Worm (Caenorhabditis elegans) whole organism, young adult: ENCODE results near the gene amt-4.

Source experiments
- B0019.2 ChIP-seq: fragments of 200-800 bp; sonication (Bioruptor generic); conservative IDR thresholded peaks from 2 replicates; pipeline ENCODE4 v1.3.6; 2022; ENCODE audit warnings: missing genetic modification reagents, missing genetic modification characterization, missing compliant biosample characterization
- C17E4.6 ChIP-seq: fragments of 200-800 bp; sonication (Bioruptor generic); IDR thresholded peaks from 2 replicates; pipeline ENCODE4 v1.3.6; 2022; ENCODE audit warnings: missing genetic modification reagents, missing genetic modification characterization, missing compliant biosample characterization
- F57C9.4 ChIP-seq: sonication (generic microtip); optimal IDR thresholded peaks from 2 replicates; lab custom pipeline; 2017; ENCODE audit warnings: mild to moderate bottlenecking, missing genetic modification characterization, missing compliant biosample characterization
- K11D2.4 ChIP-seq: fragments of 200-800 bp; sonication (Bioruptor generic); IDR thresholded peaks from 2 replicates; pipeline ENCODE4 v1.3.6; 2022; ENCODE audit warnings: missing genetic modification reagents, missing genetic modification characterization, missing compliant biosample characterization
- akir-1 ChIP-seq: fragments of 200-800 bp; sonication (Bioruptor generic); optimal IDR thresholded peaks from 2 replicates; lab custom pipeline; 2018; ENCODE audit warnings: mild to moderate bottlenecking, missing genetic modification characterization, moderate library complexity, missing compliant biosample characterization
- aptf-2 ChIP-seq: fragments of 200-800 bp; sonication (Bioruptor generic); conservative IDR thresholded peaks from 2 replicates; pipeline ENCODE4 v1.3.6; 2022; ENCODE audit warnings: missing genetic modification reagents, missing genetic modification characterization, missing compliant biosample characterization
- atf-7 ChIP-seq: sonication (generic microtip); optimal IDR thresholded peaks from 2 replicates; lab custom pipeline; 2017; ENCODE audit warnings: mild to moderate bottlenecking, missing genetic modification characterization, missing compliant biosample characterization
- athp-1 ChIP-seq: sonication (generic microtip); optimal IDR thresholded peaks from 2 replicates; lab custom pipeline; 2017; ENCODE audit warnings: mild to moderate bottlenecking, missing genetic modification characterization, missing compliant biosample characterization
- cebp-1 ChIP-seq, 2 experiments: fragments of 200-800 bp in 1 of 2; sonication (Bioruptor generic) in 1 of 2; sonication (generic microtip) in 1 of 2; IDR thresholded peaks in 1 of 2; optimal IDR thresholded peaks in 1 of 2; 2 replicates each; pipeline versions ENCODE4 v1.3.6 to Lab custom; 2017 to 2022; ENCODE audit warnings: missing compliant biosample characterization in 2 of 2, missing genetic modification characterization in 2 of 2, mild to moderate bottlenecking in 1 of 2, missing genetic modification reagents in 1 of 2, moderate library complexity in 1 of 2
- cebp-2 ChIP-seq: fragments of 200-800 bp; sonication (Bioruptor generic); IDR thresholded peaks from 2 replicates; pipeline ENCODE4 v1.3.6; 2022; ENCODE audit warnings: missing genetic modification characterization, missing compliant biosample characterization
- ceh-40 ChIP-seq: fragments of 200-800 bp; sonication (Bioruptor generic); IDR thresholded peaks from 2 replicates; pipeline ENCODE4 v1.3.6; 2022; ENCODE audit warnings: missing genetic modification characterization, missing compliant biosample characterization
- ceh-79 ChIP-seq: sonication (generic microtip); optimal IDR thresholded peaks from 2 replicates; lab custom pipeline; 2017; ENCODE audit warnings: mild to moderate bottlenecking, missing genetic modification characterization, missing compliant biosample characterization
- die-1 ChIP-seq: sonication (generic microtip); optimal IDR thresholded peaks from 2 replicates; lab custom pipeline; 2016; ENCODE audit warnings: missing genotype, mild to moderate bottlenecking, missing genetic modification characterization, missing compliant biosample characterization
- dox-1 ChIP-seq: fragments of 200-800 bp; sonication (Bioruptor generic); IDR thresholded peaks from 2 replicates; pipeline ENCODE4 v1.3.6; 2022; ENCODE audit warnings: missing genetic modification reagents, missing genetic modification characterization, missing compliant biosample characterization
- dpff-1 ChIP-seq: sonication (generic microtip); optimal IDR thresholded peaks from 2 replicates; lab custom pipeline; 2017; ENCODE audit warnings: mild to moderate bottlenecking, missing genetic modification characterization, missing compliant biosample characterization
- egl-44 ChIP-seq: fragments of 200-800 bp; sonication (Bioruptor generic); IDR thresholded peaks from 2 replicates; pipeline ENCODE4 v1.3.6; 2022; ENCODE audit warnings: missing genetic modification reagents, missing genetic modification characterization, missing compliant biosample characterization
- ekl-4 ChIP-seq: fragments of 200-800 bp; sonication (Bioruptor generic); IDR thresholded peaks from 2 replicates; pipeline ENCODE4 v1.3.6; 2022; ENCODE audit warnings: missing genetic modification reagents, missing genetic modification characterization, missing compliant biosample characterization
- fkh-3 ChIP-seq: sonication (generic microtip); optimal IDR thresholded peaks from 2 replicates; lab custom pipeline; 2016; ENCODE audit warnings: mild to moderate bottlenecking, missing genetic modification characterization, missing compliant biosample characterization
- him-1 ChIP-seq: sonication (generic microtip); optimal IDR thresholded peaks from 2 replicates; lab custom pipeline; 2016; ENCODE audit warnings: missing genotype, missing genetic modification reagents, missing genetic modification characterization, missing compliant biosample characterization
- hlh-12 ChIP-seq: sonication (generic microtip); optimal IDR thresholded peaks from 2 replicates; lab custom pipeline; 2016; ENCODE audit warnings: missing genetic modification characterization, missing compliant biosample characterization
- hsf-1 ChIP-seq: fragments of 200-800 bp; sonication (Bioruptor generic); IDR thresholded peaks from 2 replicates; pipeline ENCODE4 v1.3.6; 2022; ENCODE audit warnings: missing genetic modification reagents, missing genetic modification characterization, missing compliant biosample characterization
- let-607 ChIP-seq, 2 experiments: fragments of 200-800 bp in 1 of 2; sonication (Bioruptor generic) in 1 of 2; sonication (generic microtip) in 1 of 2; optimal IDR thresholded peaks; 2 replicates each; lab custom pipeline; 2016 to 2018; ENCODE audit warnings: mild to moderate bottlenecking in 2 of 2, missing compliant biosample characterization in 2 of 2, missing genetic modification characterization in 2 of 2, moderate library complexity in 2 of 2, missing genotype in 1 of 2
- lsy-27 ChIP-seq: sonication (generic microtip); optimal IDR thresholded peaks from 2 replicates; lab custom pipeline; 2017; ENCODE audit warnings: missing genetic modification characterization, mild to moderate bottlenecking, missing compliant biosample characterization, antibody characterized with exemption, missing genotype, borderline replicate concordance; ENCODE audit not compliant: insufficient read depth
- madf-10 ChIP-seq: sonication (generic microtip); optimal IDR thresholded peaks from 2 replicates; lab custom pipeline; 2016; ENCODE audit warnings: mild to moderate bottlenecking, missing genetic modification characterization, missing compliant biosample characterization
- madf-3 ChIP-seq: fragments of 200-800 bp; sonication (Bioruptor generic); IDR thresholded peaks from 2 replicates; pipeline ENCODE4 v1.3.6; 2022; ENCODE audit warnings: missing genetic modification reagents, missing genetic modification characterization, missing compliant biosample characterization
- mel-28 ChIP-seq: sonication (generic microtip); optimal IDR thresholded peaks from 2 replicates; lab custom pipeline; 2016; ENCODE audit warnings: borderline replicate concordance, mild to moderate bottlenecking, missing genetic modification characterization, missing compliant biosample characterization
- mxl-1 ChIP-seq: sonication (generic microtip); optimal IDR thresholded peaks from 2 replicates; lab custom pipeline; 2016; ENCODE audit warnings: missing genetic modification characterization, missing compliant biosample characterization
- nhr-120 ChIP-seq: fragments of 200-800 bp; sonication (Bioruptor generic); IDR thresholded peaks from 2 replicates; pipeline ENCODE4 v1.3.6; 2022; ENCODE audit warnings: missing genetic modification characterization, missing compliant biosample characterization
- nhr-27 ChIP-seq: fragments of 200-800 bp; sonication (Bioruptor generic); optimal IDR thresholded peaks from 2 replicates; lab custom pipeline; 2018; ENCODE audit warnings: mild to moderate bottlenecking, missing genetic modification characterization, moderate library complexity, missing compliant biosample characterization
- nhr-80 ChIP-seq: sonication (generic microtip); optimal IDR thresholded peaks from 2 replicates; lab custom pipeline; 2016; ENCODE audit warnings: missing genetic modification characterization, missing compliant biosample characterization
- rcor-1 ChIP-seq: fragments of 200-800 bp; sonication (Bioruptor generic); IDR thresholded peaks from 2 replicates; pipeline ENCODE4 v1.3.6; 2022; ENCODE audit warnings: missing genetic modification reagents, missing genetic modification characterization, missing compliant biosample characterization
- repo-1 ChIP-seq: sonication (generic microtip); optimal IDR thresholded peaks from 2 replicates; lab custom pipeline; 2017; ENCODE audit warnings: mild to moderate bottlenecking, missing genetic modification characterization, missing compliant biosample characterization
- rpc-1 ChIP-seq, 2 experiments: fragments of 150-350 bp in 1 of 2; sonication (generic microtip) in 1 of 2; optimal IDR thresholded peaks; 2 replicates each; lab custom pipeline; 2014 to 2018; ENCODE audit warnings: missing biosample characterization in 1 of 2, missing genetic modification characterization in 1 of 2, missing genetic modification reagents in 1 of 2, missing genotype in 1 of 2
- sptf-2 ChIP-seq: fragments of 200-800 bp; sonication (Bioruptor generic); optimal IDR thresholded peaks from 2 replicates; lab custom pipeline; 2018; ENCODE audit warnings: mild to moderate bottlenecking, missing genetic modification characterization, missing compliant biosample characterization
- tbp1 ChIP-seq: fragments of 200-800 bp; sonication (Bioruptor generic); optimal IDR thresholded peaks from 2 replicates; lab custom pipeline; 2018; ENCODE audit warnings: mild to moderate bottlenecking, missing genetic modification characterization, missing compliant biosample characterization
- tbx-9 ChIP-seq: sonication (generic microtip); optimal IDR thresholded peaks from 2 replicates; lab custom pipeline; 2016; ENCODE audit warnings: borderline replicate concordance, missing genetic modification characterization, inconsistent platforms, missing compliant biosample characterization
- zfh-2 ChIP-seq: fragments of 200-800 bp; sonication (Bioruptor generic); conservative IDR thresholded peaks from 2 replicates; pipeline ENCODE4 v1.3.6; 2022; ENCODE audit warnings: missing genetic modification reagents, missing genetic modification characterization, missing compliant biosample characterization
- ztf-26 ChIP-seq: sonication (generic microtip); optimal IDR thresholded peaks from 2 replicates; lab custom pipeline; 2017; ENCODE audit warnings: missing genetic modification characterization, missing compliant biosample characterization

Gene amt-4

ce11 chrX:4534112-4534511, 31.0 kb upstream of the amt-4 start:
- no peak for TF ChIP-seq egl-44 (GFP tag; lab: Robert Waterston, UW)
- TF ChIP-seq akir-1: no peak
- TF ChIP-seq nhr-80 (tag; lab: Kevin White, UChicago): peak; percentile 56

ce11 chrX:4544543-4544942, 20.6 kb upstream of the amt-4 start, which contains the start of gene C07A12.2:
Gene C07A12.2, plus strand, starts transcription at chrX:4544843.
- TF ChIP-seq madf-10 (tag; lab: Kevin White, UChicago) (no peak), cebp-2 (GFP tag; lab: Robert Waterston, UW) (no peak), die-1 (tag; lab: Kevin White, UChicago) (no peak), hsf-1 (no peak), F57C9.4 (tag; lab: Kevin White, UChicago) (no peak)
- TF ChIP-seq, all 124 proteins: peak for 0

ce11 chrX:4548929-4549328, 16.2 kb upstream of the amt-4 start:
- TF ChIP-seq mel-28 (tag; lab: Kevin White, UChicago) (no peak), athp-1 (tag; lab: Kevin White, UChicago) (no peak), nhr-120 (no peak), nhr-80 (tag; lab: Kevin White, UChicago) (no peak), madf-3 (GFP tag; lab: Robert Waterston, UW) (no peak), dpff-1 (tag; lab: Kevin White, UChicago) (no peak), tbp1 (GFP tag; lab: Kevin White, UChicago) (no peak), sptf-2 (no peak)

- peak; percentile 57; the same call in 1 of the 2 replicates for TF ChIP-seq cebp-1 (GFP tag; IDR thresholded peaks at IDR 0.05; lab: Robert Waterston, UW)
- TF ChIP-seq cebp-1 (tag; optimal IDR thresholded peaks at IDR 0.05; lab: Kevin White, UChicago): no peak
- no peak for TF ChIP-seq mel-28 (tag; lab: Kevin White, UChicago)
Observed at ce11 chrX:4549853-4550596, 15.1 kb upstream of the amt-4 start, which contains the start of gene C07A12.18. Gene C07A12.18, minus strand, starts transcription at chrX:4549903.

ce11 chrX:4550987-4551386, 14.1 kb upstream of the amt-4 start:
- TF ChIP-seq K11D2.4 (GFP tag; lab: Robert Waterston, UW): no peak
- no peak for TF ChIP-seq C17E4.6 (GFP tag; lab: Robert Waterston, UW)
- TF ChIP-seq rpc-1 (optimal IDR thresholded peaks at IDR 0.05; lab: Kevin White, UChicago): no peak
- TF ChIP-seq rpc-1 (tag; optimal IDR thresholded peaks at IDR 0.05; lab: Kevin White, UChicago): no peak
- TF ChIP-seq repo-1 (tag; lab: Kevin White, UChicago): no peak
- no peak for TF ChIP-seq nhr-27 (tag; lab: Kevin White, UChicago)
- no peak for TF ChIP-seq rcor-1
- 0 out of 2 replicates have a peak, but pooled peaks have one; percentile 53 for TF ChIP-seq madf-3 (GFP tag; lab: Robert Waterston, UW)
- no peak for TF ChIP-seq fkh-3 (tag; lab: Kevin White, UChicago)
- TF ChIP-seq cebp-2 (GFP tag; lab: Robert Waterston, UW): no peak
- no peak for TF ChIP-seq ztf-26 (tag; lab: Kevin White, UChicago)
- TF ChIP-seq tbx-9 (tag; lab: Kevin White, UChicago): no peak
- TF ChIP-seq aptf-2 (GFP tag; lab: Robert Waterston, UW): no peak
- TF ChIP-seq mxl-1: no peak
- no peak for TF ChIP-seq let-607 (tag; optimal IDR thresholded peaks at IDR 0.05; lab: Kevin White, UChicago)
- TF ChIP-seq dox-1: 0 out of 2 replicates have a peak, but pooled peaks have one; percentile 19
- peak; percentile 46 for TF ChIP-seq zfh-2 (GFP tag; lab: Robert Waterston, UW)
- TF ChIP-seq atf-7 (tag; lab: Kevin White, UChicago): no peak
- no peak for TF ChIP-seq hlh-12 (tag; lab: Kevin White, UChicago)
- TF ChIP-seq ceh-79: no peak
- TF ChIP-seq lsy-27 (tag; lab: Kevin White, UChicago): no peak
- TF ChIP-seq tbp1 (GFP tag; lab: Kevin White, UChicago): no peak
- TF ChIP-seq cebp-1 (GFP tag; IDR thresholded peaks at IDR 0.05; lab: Robert Waterston, UW): no peak
- TF ChIP-seq cebp-1 (tag; optimal IDR thresholded peaks at IDR 0.05; lab: Kevin White, UChicago): peak; percentile 13
- TF ChIP-seq him-1 (tag; lab: Kevin White, UChicago): no peak
- TF ChIP-seq ceh-40 (GFP tag; lab: Robert Waterston, UW): no peak
- TF ChIP-seq B0019.2 (GFP tag; lab: Robert Waterston, UW): no peak
- no peak for TF ChIP-seq ekl-4
